Fruit fly (Drosophila melanogaster) whole organism, embryonic: ENCODE data around the gene CG31871.

Source experiments
- CG14014 ChIP-seq: fragments of 200-800 bp; sonication (Bioruptor generic); IDR thresholded peaks from 2 replicates; pipeline ENCODE4 v1.3.6; 2022; ENCODE audit warnings: missing biosample characterization, missing genetic modification characterization
- CG14441 ChIP-seq: fragments of 200-800 bp; sonication (Bioruptor generic); IDR thresholded peaks from 2 replicates; pipeline ENCODE4 v1.3.6; 2022; ENCODE audit warnings: missing biosample characterization, missing genetic modification characterization
- CG14667 ChIP-seq: fragments of 200-800 bp; sonication (Bioruptor generic); IDR thresholded peaks from 2 replicates; pipeline ENCODE4 v1.3.6; 2022; ENCODE audit warnings: missing biosample characterization, missing genetic modification characterization
- CG4328 ChIP-seq: fragments of 200-800 bp; sonication (Bioruptor generic); optimal IDR thresholded peaks from 3 replicates; lab custom pipeline; 2017; ENCODE audit warnings: missing biosample characterization, missing genetic modification reagents, missing genetic modification characterization
- Dll ChIP-seq: fragments of 200-800 bp; sonication (Bioruptor generic); IDR thresholded peaks from 4 replicates; pipeline ENCODE4 v1.3.6; 2022; ENCODE audit warnings: missing biosample characterization, missing genetic modification characterization; ENCODE audit not compliant: partially characterized antibody
- E2f2 ChIP-seq: fragments of 200-800 bp; sonication (Bioruptor generic); IDR thresholded peaks from 2 replicates; pipeline ENCODE4 v1.3.6; 2022; ENCODE audit warnings: missing biosample characterization, missing genetic modification characterization
- Pdp1 ChIP-seq, 2 experiments: fragments of 200-800 bp; sonication (Bioruptor generic); optimal IDR thresholded peaks; 3 replicates each; lab custom pipeline; 2016; ENCODE audit warnings: missing biosample characterization in 2 of 2, missing genetic modification characterization in 2 of 2, mild to moderate bottlenecking in 1 of 2, moderate library complexity in 1 of 2
- lov ChIP-seq, 2 experiments: fragments of 200-800 bp in 1 of 2; fragments of >200 bp in 1 of 2; sonication (Bioruptor generic) in 1 of 2; IDR thresholded peaks in 1 of 2; optimal IDR thresholded peaks in 1 of 2; 2 replicates in 1 of 2; 3 replicates in 1 of 2; pipeline versions ENCODE4 v1.3.6 to Lab custom; 2017 to 2022; ENCODE audit warnings: missing biosample characterization in 1 of 2, missing genetic modification characterization in 1 of 2
- onecut ChIP-seq: fragments of 200-800 bp; sonication (Bioruptor generic); IDR thresholded peaks from 2 replicates; pipeline ENCODE4 v1.3.6; 2022; ENCODE audit warnings: missing biosample characterization, missing genetic modification characterization
- pfk ChIP-seq: fragments of 200-800 bp; sonication (Bioruptor generic); optimal IDR thresholded peaks from 2 replicates; lab custom pipeline; 2018; ENCODE audit warnings: missing biosample characterization, mild to moderate bottlenecking, missing genetic modification characterization, moderate library complexity
- slbo ChIP-seq: fragments of 200-800 bp; sonication (Bioruptor generic); IDR thresholded peaks from 2 replicates; pipeline ENCODE4 v1.3.6; 2022; ENCODE audit warnings: missing biosample characterization, missing genetic modification characterization
- trem ChIP-seq: fragments of 200-800 bp; optimal IDR thresholded peaks from 3 replicates; lab custom pipeline; 2019; ENCODE audit warnings: missing biosample characterization, mild to moderate bottlenecking, missing genetic modification characterization, moderate library complexity
- usp ChIP-seq: fragments of >200 bp; optimal IDR thresholded peaks from 2 replicates; lab custom pipeline; 2017; ENCODE audit warnings: missing biosample characterization, missing genetic modification characterization

- TF ChIP-seq onecut (GFP tag; lab: Robert Waterston, UW) = no peak
- TF ChIP-seq E2f2 = no peak
- TF ChIP-seq slbo (GFP tag; lab: Robert Waterston, UW) = no peak
- no peak for TF ChIP-seq pfk
- no peak for TF ChIP-seq CG14014 (GFP tag; lab: Robert Waterston, UW)
- TF ChIP-seq Pdp1 (GFP tag; optimal IDR thresholded peaks at IDR 0.05; lab: Kevin White, UChicago) = no peak
- no peak for TF ChIP-seq CG4328 (GFP tag; lab: Kevin White, UChicago)
- no peak for TF ChIP-seq CG14667 (GFP tag; lab: Robert Waterston, UW)
- no peak for TF ChIP-seq Dll (GFP tag; lab: Robert Waterston, UW)
- TF ChIP-seq trem (tag; lab: Kevin White, UChicago) = no peak
- TF ChIP-seq lov (optimal IDR thresholded peaks at IDR 0.05; lab: Kevin White, UChicago) = no peak
- TF ChIP-seq lov (GFP tag; IDR thresholded peaks at IDR 0.05; lab: Robert Waterston, UW) = no peak
- no peak for TF ChIP-seq usp
- TF ChIP-seq CG14441 (GFP tag; lab: Robert Waterston, UW) = no peak
Measured at dm6 chr2L:10687794-10688185, 25.9 kb downstream of the CG31871 start.
